Worm (Caenorhabditis elegans): Measurements from ENCODE around the gene his-6.

The his-6 gene

DNA sequence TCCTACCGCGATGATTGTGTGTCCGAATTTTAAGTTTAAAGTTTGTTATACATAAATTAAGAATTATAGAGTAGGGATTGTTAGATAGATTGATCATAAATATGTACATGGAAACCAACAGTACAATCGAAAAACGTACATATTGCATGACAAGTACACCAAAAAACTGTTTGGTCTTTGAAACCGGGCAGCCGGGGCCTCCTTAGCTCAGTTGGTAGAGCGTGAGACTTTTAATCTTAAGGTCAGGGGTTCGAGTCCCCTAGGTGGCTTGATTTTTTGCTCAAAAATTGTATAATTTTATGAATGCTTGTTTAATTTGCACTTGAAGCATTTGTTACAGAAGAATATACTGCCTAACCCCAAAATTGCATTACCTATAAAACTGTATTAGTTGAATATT is 39.7 kb downstream of the his-6 start:
- TF ChIP-seq tbx-7 (tag; optimal IDR thresholded peaks at IDR 0.05), result no peak
- no peak for TF ChIP-seq ceh-14 (tag; optimal IDR thresholded peaks at IDR 0.05)
- no peak for TF ChIP-seq pqm-1 (tag; optimal IDR thresholded peaks at IDR 0.05)
- no peak for TF ChIP-seq nhr-232 (tag; optimal IDR thresholded peaks at IDR 0.05)
- no peak for TF ChIP-seq ceh-19 (GFP tag; optimal IDR thresholded peaks at IDR 0.05)
- TF ChIP-seq pat-9 (tag; optimal IDR thresholded peaks at IDR 0.05), result no peak
- TF ChIP-seq ceh-18 (tag; optimal IDR thresholded peaks at IDR 0.05), result no peak
- no peak for TF ChIP-seq gmeb-2 (tag; optimal IDR thresholded peaks at IDR 0.05)
- no peak for TF ChIP-seq npax-4 (tag; optimal IDR thresholded peaks at IDR 0.05)
- no peak for TF ChIP-seq dmd-4 (tag; optimal IDR thresholded peaks at IDR 0.05; ENCODE audit: borderline replicate concordance)
- TF ChIP-seq dve-1 (tag; optimal IDR thresholded peaks at IDR 0.05), result no peak
- no peak for TF ChIP-seq ceh-6 (GFP tag; optimal IDR thresholded peaks at IDR 0.05)
- no peak for TF ChIP-seq lin-11 (tag; optimal IDR thresholded peaks at IDR 0.05)
- TF ChIP-seq K02D7.2 (tag; optimal IDR thresholded peaks at IDR 0.05), result no peak
- no peak for TF ChIP-seq ceh-30 (tag; optimal IDR thresholded peaks at IDR 0.05)

DNA sequence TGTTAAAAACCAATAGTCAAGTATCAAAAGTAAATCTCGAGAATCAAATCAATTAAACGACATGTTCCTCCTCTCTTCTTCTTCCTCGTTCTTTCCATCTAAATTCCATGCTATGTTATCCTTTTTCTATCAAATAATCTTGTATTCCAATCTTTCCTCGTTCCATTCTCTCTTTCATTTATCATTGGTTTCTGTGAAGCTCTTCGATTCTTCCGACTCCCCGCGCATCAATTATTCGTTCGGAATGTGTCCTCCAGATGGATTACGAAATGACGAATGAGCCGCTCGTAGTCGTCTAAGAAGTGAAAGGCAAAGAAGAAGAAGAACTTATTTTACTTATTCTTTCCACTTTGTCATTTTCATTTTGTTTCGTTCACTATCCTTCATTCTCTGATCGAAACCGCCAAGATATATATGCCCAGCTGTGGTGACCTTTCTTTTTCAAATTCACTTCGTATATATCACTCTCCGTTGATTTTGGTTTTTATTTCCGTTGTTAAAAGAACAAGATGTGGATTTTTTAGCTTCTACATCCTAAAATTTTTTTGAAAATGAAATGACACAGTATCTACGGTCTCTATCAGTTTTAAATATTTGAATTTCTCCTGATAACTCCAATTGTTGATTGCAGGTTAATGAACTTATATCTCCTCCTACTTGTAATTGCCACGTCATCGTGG is 40.4 kb downstream of the his-6 start, which contains the start of gene pxn-1:
Gene pxn-1 (plus strand): TSS at position 630 of the 680 bp plus-strand sequence.
- TF ChIP-seq ceh-14 (tag; optimal IDR thresholded peaks at IDR 0.05) (no peak), gmeb-2 (tag; optimal IDR thresholded peaks at IDR 0.05) (no peak), sox-2 (GFP tag; IDR thresholded peaks at IDR 0.05) (no peak), F13H6.1 (tag; optimal IDR thresholded peaks at IDR 0.05) (no peak), pha-4 (tag; optimal IDR thresholded peaks at IDR 0.05) (no peak), unc-3 (GFP tag; conservative IDR thresholded peaks at IDR 0.05) (no peak), unc-3 (tag; optimal IDR thresholded peaks at IDR 0.05) (no peak), unc-42 (tag; optimal IDR thresholded peaks at IDR 0.05) (no peak)
